Fruit fly (Drosophila melanogaster) whole organism, pupa: ENCODE results near the gene CG14070.

ENCODE experiments used
- CG32121 ChIP-seq: fragments of 200-800 bp; sonication (Bioruptor generic); IDR thresholded peaks from 2 replicates; pipeline ENCODE4 v1.3.6; 2022; ENCODE audit warnings: missing biosample characterization, missing genetic modification characterization
- CG8159 ChIP-seq: fragments of 200-800 bp; sonication (Bioruptor generic); optimal IDR thresholded peaks from 3 replicates; lab custom pipeline; 2018; ENCODE audit warnings: missing biosample characterization, mild to moderate bottlenecking, missing genetic modification characterization, moderate library complexity
- CG9948 ChIP-seq: fragments of 200-800 bp; sonication (Bioruptor generic); optimal IDR thresholded peaks from 2 replicates; lab custom pipeline; 2018; ENCODE audit warnings: missing biosample characterization, mild to moderate bottlenecking, missing genetic modification characterization, moderate library complexity

dm6 chr2L:10908793-10909192 is 7.2 kb upstream of the CG14070 start, which contains the start of gene CG7309:
- TF ChIP-seq CG9948 (tag; lab: Kevin White, UChicago) = no peak
- TF ChIP-seq CG8159 (tag; lab: Kevin White, UChicago) = no peak
- TF ChIP-seq CG32121 = no peak
